Worm (Caenorhabditis elegans) whole organism, young adult: ENCODE measurements around the gene dre-1.

ENCODE experiments used
- ceh-27 ChIP-seq: fragments of 200-800 bp; sonication (Bioruptor generic); optimal IDR thresholded peaks from 2 replicates; lab custom pipeline; 2018; ENCODE audit warnings: mild to moderate bottlenecking, missing genetic modification characterization, moderate library complexity, missing compliant biosample characterization
- ceh-79 ChIP-seq: sonication (generic microtip); optimal IDR thresholded peaks from 2 replicates; lab custom pipeline; 2017; ENCODE audit warnings: mild to moderate bottlenecking, missing genetic modification characterization, missing compliant biosample characterization
- lir-1 ChIP-seq: fragments of 200-800 bp; sonication (Bioruptor generic); conservative IDR thresholded peaks from 2 replicates; pipeline ENCODE4 v1.3.6; 2022; ENCODE audit warnings: missing genetic modification reagents, missing genetic modification characterization, missing compliant biosample characterization
- nfya-1 ChIP-seq: sonication (generic microtip); optimal IDR thresholded peaks from 2 replicates; lab custom pipeline; 2017; ENCODE audit warnings: antibody characterized with exemption, missing compliant biosample characterization, missing genetic modification characterization, borderline replicate concordance; ENCODE audit not compliant: insufficient read depth
- nhr-80 ChIP-seq: sonication (generic microtip); optimal IDR thresholded peaks from 2 replicates; lab custom pipeline; 2016; ENCODE audit warnings: missing genetic modification characterization, missing compliant biosample characterization
- pha-4 ChIP-seq: fragments of 150-350 bp; sonication (generic microtip); optimal IDR thresholded peaks from 2 replicates; lab custom pipeline; 2014; ENCODE audit warnings: missing biosample characterization, missing genetic modification reagents, missing genetic modification characterization

DNA sequence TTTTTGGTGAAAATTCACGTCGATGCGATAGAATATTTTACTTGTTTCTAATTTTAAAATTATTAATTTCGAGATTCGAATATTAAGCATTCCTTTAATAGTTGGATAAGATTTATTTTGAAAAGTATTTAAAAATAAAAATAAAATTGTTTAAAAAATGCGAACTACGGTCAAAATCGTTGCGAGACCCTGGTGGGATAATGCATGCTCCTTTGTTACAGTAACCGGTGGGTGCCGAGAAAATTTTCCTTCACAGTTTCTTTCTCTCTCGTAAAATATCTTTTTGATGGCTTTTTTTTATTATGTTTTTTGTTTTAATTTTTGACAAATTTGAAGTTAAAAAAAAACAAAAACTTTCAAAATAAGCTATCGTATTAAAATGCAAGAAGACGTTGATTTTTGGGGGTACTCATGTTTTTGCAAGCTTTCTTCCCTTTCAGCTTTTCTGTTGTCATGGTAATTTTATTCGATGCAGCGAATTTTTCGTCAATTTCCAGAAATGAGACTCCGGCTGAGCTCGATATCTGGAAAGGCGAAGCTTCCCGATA is 49.6 kb downstream of the dre-1 start, which contains the start of gene dgtr-1:
- TF ChIP-seq nfya-1 (tag; lab: Kevin White, UChicago) (no peak), pha-4 (tag; lab: Kevin White, UChicago) (no peak), ceh-27 (no peak), nhr-80 (no peak), ceh-79 (tag; lab: Kevin White, UChicago) (no peak), lir-1 (GFP tag; lab: Robert Waterston, UW) (no peak)
